Fruit fly (Drosophila melanogaster): Measurements from ENCODE around the gene CG11911.

CG11911 gene

DNA sequence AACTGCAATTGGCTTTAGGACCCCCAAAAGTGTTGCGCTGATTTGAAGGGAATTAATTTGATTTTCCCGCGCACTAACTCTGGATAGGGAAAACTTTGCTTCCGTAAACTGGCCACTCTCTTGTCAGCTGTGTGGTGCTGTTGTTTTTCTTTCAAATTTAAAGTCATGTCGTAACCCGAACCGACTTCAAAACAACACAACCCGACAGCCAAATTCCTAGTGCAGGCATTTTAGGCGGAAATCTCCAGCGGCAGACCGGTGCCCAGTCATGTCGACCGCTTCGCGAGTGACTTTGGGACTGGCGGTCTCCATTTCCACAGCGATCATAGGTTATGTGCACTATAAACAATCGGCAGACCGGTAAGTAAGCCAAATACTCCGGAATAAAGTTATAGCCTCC is 28.7 kb downstream of the CG11911 start, which contains the start of gene CG11562 (continued):
- TF ChIP-seq HmgZ (tag; optimal IDR thresholded peaks at IDR 0.05) (peak; percentile 27), CG15514 (GFP tag; optimal IDR thresholded peaks at IDR 0.05) (peak; percentile 63), CG9797 (GFP tag; optimal IDR thresholded peaks at IDR 0.05) (peak; percentile 62), schlank (tag; optimal IDR thresholded peaks at IDR 0.05) (no peak), pzg (GFP tag; optimal IDR thresholded peaks at IDR 0.05) (peak; percentile 63), lov (optimal IDR thresholded peaks at IDR 0.05) (no peak), lov (GFP tag; IDR thresholded peaks at IDR 0.05) (no peak), CG9876 (GFP tag; optimal IDR thresholded peaks at IDR 0.05) (no peak), MESR4 (GFP tag; optimal IDR thresholded peaks at IDR 0.05) (peak; percentile 41), chn (GFP tag; optimal IDR thresholded peaks at IDR 0.05) (no peak), CG1603 (tag; optimal IDR thresholded peaks at IDR 0.05) (peak; percentile 45)

DNA sequence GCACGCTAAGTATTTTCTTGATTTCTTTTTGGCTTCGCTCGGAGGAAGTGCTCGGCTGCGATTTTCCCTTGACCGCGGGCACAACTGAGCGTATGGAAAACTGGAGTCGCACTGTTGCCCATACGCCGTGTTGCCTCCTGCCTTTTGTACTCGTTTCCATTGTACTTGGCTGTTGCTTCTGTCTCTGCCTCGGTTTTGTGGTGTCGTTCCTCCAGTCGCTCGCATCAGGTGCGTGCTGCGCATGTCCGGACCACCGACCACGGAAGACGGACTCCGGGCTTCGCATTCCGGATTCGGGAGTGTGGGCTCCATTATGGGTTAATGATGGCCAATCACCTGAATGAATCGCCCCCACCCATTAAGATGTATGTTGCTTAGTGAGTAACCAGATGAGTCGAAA is 29.4 kb downstream of the CG11911 start, which contains the start of gene CG3625:
TSS of gene CG3625 (minus strand) at position 139 of the 400 bp plus-strand sequence.
- TF ChIP-seq ap (GFP tag; IDR thresholded peaks at IDR 0.05) (no peak), CG9876 (GFP tag; optimal IDR thresholded peaks at IDR 0.05) (no peak), tio (GFP tag; optimal IDR thresholded peaks at IDR 0.05) (no peak), corto (GFP tag; optimal IDR thresholded peaks at IDR 0.05) (no peak), lmd (GFP tag; IDR thresholded peaks at IDR 0.05) (0 out of 2 replicates have a peak, but pooled peaks have one; percentile 9), Mrtf (GFP tag; IDR thresholded peaks at IDR 0.05) (no peak), kni (GFP tag; optimal IDR thresholded peaks at IDR 0.05) (no peak), Neu2 (GFP tag; optimal IDR thresholded peaks at IDR 0.05; ENCODE audit: borderline replicate concordance) (no peak), lab (GFP tag; optimal IDR thresholded peaks at IDR 0.05) (no peak), wek (GFP tag; optimal IDR thresholded peaks at IDR 0.05) (no peak), CG10979 (tag; optimal IDR thresholded peaks at IDR 0.05) (no peak), her (GFP tag; optimal IDR thresholded peaks at IDR 0.05) (no peak), chm (GFP tag; IDR thresholded peaks at IDR 0.05) (no peak), btn (GFP tag; optimal IDR thresholded peaks at IDR 0.05) (no peak), Dll (GFP tag; IDR thresholded peaks at IDR 0.05; ENCODE audit: partially characterized antibody) (no peak), schlank (tag; optimal IDR thresholded peaks at IDR 0.05) (no peak), vfl (GFP tag; optimal IDR thresholded peaks at IDR 0.05) (no peak), CG43689 (GFP tag; IDR thresholded peaks at IDR 0.05) (no peak), Mes4 (GFP tag; optimal IDR thresholded peaks at IDR 0.05) (no peak), abd-A (tag; optimal IDR thresholded peaks at IDR 0.05) (peak; percentile 69), CG2889 (GFP tag; IDR thresholded peaks at IDR 0.05) (no peak), NK7.1 (GFP tag; optimal IDR thresholded peaks at IDR 0.05) (no peak), E2f1 (GFP tag; IDR thresholded peaks at IDR 0.05) (no peak), gcm2 (GFP tag; optimal IDR thresholded peaks at IDR 0.05) (no peak), CG7556 (GFP tag; optimal IDR thresholded peaks at IDR 0.05) (no peak), bowl (GFP tag; IDR thresholded peaks at IDR 0.05) (no peak), Lim3 (GFP tag; IDR thresholded peaks at IDR 0.05) (no peak), CG8944 (GFP tag; optimal IDR thresholded peaks at IDR 0.05) (no peak), ewg (GFP tag; optimal IDR thresholded peaks at IDR 0.05) (peak; percentile 67), gsb-n (tag; optimal IDR thresholded peaks at IDR 0.05) (no peak), Asciz (GFP tag; optimal IDR thresholded peaks at IDR 0.05) (no peak), CG6791 (GFP tag; IDR thresholded peaks at IDR 0.05; ENCODE audit: partially characterized antibody) (no peak), CG17612 (GFP tag; IDR thresholded peaks at IDR 0.05) (no peak), mld (GFP tag; IDR thresholded peaks at IDR 0.05; ENCODE audit: partially characterized antibody) (no peak), tap (tag; optimal IDR thresholded peaks at IDR 0.05) (no peak), Abd-B (GFP tag; optimal IDR thresholded peaks at IDR 0.05) (no peak), trh (GFP tag; optimal IDR thresholded peaks at IDR 0.05) (no peak), CG16815 (GFP tag; optimal IDR thresholded peaks at IDR 0.05) (no peak), CG15073 (GFP tag; optimal IDR thresholded peaks at IDR 0.05) (no peak), CG10543 (GFP tag; optimal IDR thresholded peaks at IDR 0.05) (peak; percentile 54), GATAe (GFP tag; conservative IDR thresholded peaks at IDR 0.05) (no peak)
